Fruit fly (Drosophila melanogaster) whole organism, embryonic: ENCODE results near the gene Alg9.

ENCODE experiments used
- B-H1 ChIP-seq: fragments of 200-800 bp; sonication (Bioruptor generic); IDR thresholded peaks from 3 replicates; pipeline ENCODE4 v1.3.6; 2022; ENCODE audit warnings: missing biosample characterization, missing genetic modification characterization
- Blimp-1 ChIP-seq: fragments of 200-800 bp; sonication (Bioruptor generic); optimal IDR thresholded peaks from 3 replicates; lab custom pipeline; 2018; ENCODE audit warnings: missing biosample characterization, missing genetic modification characterization, mild to moderate bottlenecking, moderate library complexity, missing genetic modification reagents
- CG10267 ChIP-seq: fragments of 200-800 bp; sonication (Bioruptor generic); optimal IDR thresholded peaks from 2 replicates; lab custom pipeline; 2018; ENCODE audit warnings: missing biosample characterization, mild to moderate bottlenecking, missing genetic modification characterization, moderate library complexity
- CG10543 ChIP-seq: fragments of 200-800 bp; sonication (Bioruptor generic); optimal IDR thresholded peaks from 3 replicates; lab custom pipeline; 2017; ENCODE audit warnings: missing biosample characterization, mild to moderate bottlenecking, missing genetic modification characterization, moderate library complexity
- CG11085 ChIP-seq: fragments of 200-800 bp; sonication (Bioruptor generic); IDR thresholded peaks from 2 replicates; pipeline ENCODE4 v1.3.6; 2022; ENCODE audit warnings: missing biosample characterization, missing genetic modification characterization
- CG11456 ChIP-seq: fragments of 200-800 bp; sonication (Bioruptor generic); IDR thresholded peaks from 3 replicates; pipeline ENCODE4 v1.3.6; 2022; ENCODE audit warnings: missing biosample characterization, missing genetic modification characterization
- CG11560 ChIP-seq: fragments of 200-800 bp; sonication (Bioruptor generic); IDR thresholded peaks from 3 replicates; pipeline ENCODE4 v1.3.6; 2022; ENCODE audit warnings: missing biosample characterization, missing genetic modification characterization
- CG11695 ChIP-seq: fragments of 200-800 bp; sonication (Bioruptor generic); IDR thresholded peaks from 3 replicates; pipeline ENCODE4 v1.3.6; 2022; ENCODE audit warnings: missing biosample characterization, missing genetic modification characterization
- CG11723 ChIP-seq: fragments of 200-800 bp; sonication (Bioruptor generic); optimal IDR thresholded peaks from 2 replicates; lab custom pipeline; 2017; ENCODE audit warnings: missing biosample characterization, mild to moderate bottlenecking, missing genetic modification characterization
- CG12942 ChIP-seq: fragments of 200-800 bp; sonication (Bioruptor generic); optimal IDR thresholded peaks from 3 replicates; lab custom pipeline; 2016; ENCODE audit warnings: missing biosample characterization, missing genetic modification characterization
- CG13287 ChIP-seq: fragments of 200-800 bp; sonication (Bioruptor generic); IDR thresholded peaks from 2 replicates; pipeline ENCODE4 v1.3.6; 2022; ENCODE audit warnings: missing biosample characterization, missing genetic modification characterization; ENCODE audit not compliant: partially characterized antibody
- CG13624 ChIP-seq: fragments of 200-800 bp; sonication (Bioruptor generic); optimal IDR thresholded peaks from 2 replicates; lab custom pipeline; 2016; ENCODE audit warnings: missing biosample characterization, missing genetic modification characterization
- CG14667 ChIP-seq: fragments of 200-800 bp; sonication (Bioruptor generic); IDR thresholded peaks from 2 replicates; pipeline ENCODE4 v1.3.6; 2022; ENCODE audit warnings: missing biosample characterization, missing genetic modification characterization
- CG1529 ChIP-seq: fragments of 200-800 bp; sonication (Bioruptor generic); optimal IDR thresholded peaks from 3 replicates; lab custom pipeline; 2018; ENCODE audit warnings: missing biosample characterization, missing genetic modification characterization
- CG1647 ChIP-seq: fragments of 200-800 bp; sonication (Bioruptor generic); optimal IDR thresholded peaks from 3 replicates; lab custom pipeline; 2016; ENCODE audit warnings: missing biosample characterization, missing genetic modification characterization
- CG16779 ChIP-seq: fragments of 200-800 bp; sonication (Bioruptor generic); IDR thresholded peaks from 2 replicates; pipeline ENCODE4 v1.3.6; 2022; ENCODE audit warnings: missing biosample characterization, missing genetic modification characterization
- CG18011 ChIP-seq: fragments of 200-800 bp; sonication (Bioruptor generic); optimal IDR thresholded peaks from 2 replicates; lab custom pipeline; 2017; ENCODE audit warnings: missing biosample characterization, missing genetic modification characterization, mild to moderate bottlenecking, moderate library complexity, missing genotype
- CG2712 ChIP-seq: fragments of 200-800 bp; optimal IDR thresholded peaks from 3 replicates; lab custom pipeline; 2019; ENCODE audit warnings: missing biosample characterization, mild to moderate bottlenecking, missing genetic modification characterization, moderate library complexity
- CG2875 ChIP-seq: fragments of 200-800 bp; sonication (Bioruptor generic); optimal IDR thresholded peaks from 2 replicates; lab custom pipeline; 2017; ENCODE audit warnings: missing biosample characterization, mild to moderate bottlenecking, missing genetic modification characterization, missing genetic modification reagents
- CG33557 ChIP-seq: fragments of 200-800 bp; sonication (Bioruptor generic); optimal IDR thresholded peaks from 2 replicates; lab custom pipeline; 2019; ENCODE audit warnings: missing biosample characterization, mild to moderate bottlenecking, missing genetic modification characterization, moderate library complexity
- CG34224 ChIP-seq: fragments of 200-800 bp; sonication (Bioruptor generic); IDR thresholded peaks from 3 replicates; pipeline ENCODE4 v1.3.6; 2022; ENCODE audit warnings: missing biosample characterization, missing genetic modification characterization; ENCODE audit not compliant: partially characterized antibody
- CG7556 ChIP-seq: fragments of 200-800 bp; sonication (Bioruptor generic); optimal IDR thresholded peaks from 2 replicates; lab custom pipeline; 2017; ENCODE audit warnings: missing biosample characterization, mild to moderate bottlenecking, missing genetic modification characterization
- CTCF ChIP-seq: fragments of 200-800 bp; sonication (Bioruptor generic); optimal IDR thresholded peaks from 2 replicates; lab custom pipeline; 2017; ENCODE audit warnings: missing biosample characterization, mild to moderate bottlenecking, missing genetic modification characterization, moderate library complexity
- ERR ChIP-seq: fragments of 200-800 bp; sonication (Bioruptor generic); optimal IDR thresholded peaks from 2 replicates; lab custom pipeline; 2016; ENCODE audit warnings: missing biosample characterization, missing genetic modification characterization
- Eip74EF ChIP-seq, 2 experiments: fragments of 200-800 bp in 1 of 2; fragments of >200 bp in 1 of 2; sonication (Bioruptor generic) in 1 of 2; optimal IDR thresholded peaks; 2 replicates each; lab custom pipeline; 2017 to 2019; ENCODE audit warnings: missing biosample characterization in 2 of 2, missing genetic modification characterization in 2 of 2, mild to moderate bottlenecking in 1 of 2, moderate library complexity in 1 of 2
- HmgZ ChIP-seq: fragments of 200-800 bp; sonication (Bioruptor generic); optimal IDR thresholded peaks from 2 replicates; lab custom pipeline; 2018; ENCODE audit warnings: missing biosample characterization, mild to moderate bottlenecking, missing genetic modification characterization
- Kr ChIP-seq: fragments of 200-800 bp; sonication (Bioruptor generic); optimal IDR thresholded peaks from 2 replicates; lab custom pipeline; 2017; ENCODE audit warnings: missing biosample characterization, mild to moderate bottlenecking, missing genetic modification characterization
- Mrtf ChIP-seq: fragments of 200-800 bp; sonication (Bioruptor generic); IDR thresholded peaks from 3 replicates; pipeline ENCODE4 v1.3.6; 2022; ENCODE audit warnings: missing biosample characterization, missing genetic modification characterization
- Sox102F ChIP-seq: fragments of 200-800 bp; sonication (Bioruptor generic); optimal IDR thresholded peaks from 2 replicates; lab custom pipeline; 2018; ENCODE audit warnings: missing biosample characterization, mild to moderate bottlenecking, missing genetic modification characterization, moderate library complexity
- Ssrp ChIP-seq: fragments of 200-800 bp; sonication (Bioruptor generic); optimal IDR thresholded peaks from 2 replicates; lab custom pipeline; 2018; ENCODE audit warnings: missing biosample characterization, mild to moderate bottlenecking, missing genetic modification characterization, moderate library complexity
- Tbp ChIP-seq: fragments of >200 bp; optimal IDR thresholded peaks from 2 replicates; lab custom pipeline; 2018; ENCODE audit warnings: missing biosample characterization, missing genetic modification characterization
- ase ChIP-seq: fragments of 200-800 bp; sonication (Bioruptor generic); IDR thresholded peaks from 3 replicates; pipeline ENCODE4 v1.3.6; 2022; ENCODE audit warnings: missing biosample characterization, missing genetic modification characterization
- bab2 ChIP-seq: fragments of 200-800 bp; sonication (Bioruptor generic); optimal IDR thresholded peaks from 2 replicates; lab custom pipeline; 2016; ENCODE audit warnings: missing biosample characterization, missing genetic modification characterization
- bbx ChIP-seq: fragments of 200-800 bp; sonication (Bioruptor generic); IDR thresholded peaks from 2 replicates; pipeline ENCODE4 v1.3.6; 2022; ENCODE audit warnings: missing biosample characterization, missing genetic modification characterization; ENCODE audit not compliant: partially characterized antibody
- chif ChIP-seq, 2 experiments: fragments of 200-800 bp; sonication (Bioruptor generic); optimal IDR thresholded peaks; 3 replicates each; lab custom pipeline; 2016; ENCODE audit warnings: missing biosample characterization in 2 of 2, missing genetic modification characterization in 2 of 2
- crol ChIP-seq: fragments of 200-800 bp; sonication (Bioruptor generic); IDR thresholded peaks from 2 replicates; pipeline ENCODE4 v1.3.6; 2022; ENCODE audit warnings: missing biosample characterization, missing genetic modification characterization
- disco-r ChIP-seq: fragments of 200-800 bp; sonication (Bioruptor generic); optimal IDR thresholded peaks from 2 replicates; lab custom pipeline; 2016; ENCODE audit warnings: missing biosample characterization, missing genetic modification characterization
- eyg ChIP-seq: fragments of 200-800 bp; sonication (Bioruptor generic); optimal IDR thresholded peaks from 3 replicates; lab custom pipeline; 2016; ENCODE audit warnings: missing biosample characterization, missing genetic modification characterization
- fru ChIP-seq: fragments of >200 bp; optimal IDR thresholded peaks from 2 replicates; lab custom pipeline; 2017
- grau ChIP-seq: fragments of 200-800 bp; optimal IDR thresholded peaks from 3 replicates; lab custom pipeline; 2019; ENCODE audit warnings: missing biosample characterization, mild to moderate bottlenecking, missing genetic modification characterization, moderate library complexity
- hb ChIP-seq: fragments of 200-800 bp; sonication (Bioruptor generic); IDR thresholded peaks from 3 replicates; pipeline ENCODE4 v1.3.6; 2022; ENCODE audit warnings: missing biosample characterization, missing genetic modification characterization; ENCODE audit not compliant: partially characterized antibody
- kay ChIP-seq: fragments of 200-800 bp; sonication (Bioruptor generic); optimal IDR thresholded peaks from 2 replicates; lab custom pipeline; 2016; ENCODE audit warnings: missing biosample characterization, missing genetic modification characterization
- kni ChIP-seq: fragments of 200-800 bp; sonication (Bioruptor generic); optimal IDR thresholded peaks from 3 replicates; lab custom pipeline; 2017; ENCODE audit warnings: mild to moderate bottlenecking, missing biosample characterization, missing genetic modification reagents, missing genetic modification characterization
- lbe ChIP-seq: fragments of 200-800 bp; sonication (Bioruptor generic); optimal IDR thresholded peaks from 2 replicates; lab custom pipeline; 2016; ENCODE audit warnings: missing biosample characterization, mild to moderate bottlenecking, missing genetic modification characterization
- lov ChIP-seq, 2 experiments: fragments of 200-800 bp in 1 of 2; fragments of >200 bp in 1 of 2; sonication (Bioruptor generic) in 1 of 2; IDR thresholded peaks in 1 of 2; optimal IDR thresholded peaks in 1 of 2; 2 replicates in 1 of 2; 3 replicates in 1 of 2; pipeline versions ENCODE4 v1.3.6 to Lab custom; 2017 to 2022; ENCODE audit warnings: missing biosample characterization in 1 of 2, missing genetic modification characterization in 1 of 2
- mld ChIP-seq: fragments of 200-800 bp; sonication (Bioruptor generic); IDR thresholded peaks from 3 replicates; pipeline ENCODE4 v1.3.6; 2022; ENCODE audit warnings: missing biosample characterization, missing genetic modification characterization; ENCODE audit not compliant: partially characterized antibody
- pita ChIP-seq: fragments of 200-800 bp; sonication (Bioruptor generic); optimal IDR thresholded peaks from 2 replicates; lab custom pipeline; 2017; ENCODE audit warnings: missing biosample characterization, mild to moderate bottlenecking, missing genetic modification characterization
- sens-2 ChIP-seq: fragments of 200-800 bp; sonication (Bioruptor generic); IDR thresholded peaks from 2 replicates; pipeline ENCODE4 v1.3.6; 2022; ENCODE audit warnings: missing biosample characterization, missing genetic modification characterization
- tx ChIP-seq: fragments of 200-800 bp; sonication (Bioruptor generic); optimal IDR thresholded peaks from 2 replicates; lab custom pipeline; 2016; ENCODE audit warnings: missing biosample characterization, missing genetic modification characterization
- vfl ChIP-seq: fragments of 200-800 bp; sonication (Bioruptor generic); optimal IDR thresholded peaks from 2 replicates; lab custom pipeline; 2016; ENCODE audit warnings: missing biosample characterization, missing genetic modification characterization
- zen ChIP-seq: fragments of 200-800 bp; sonication (Bioruptor generic); optimal IDR thresholded peaks from 3 replicates; lab custom pipeline; 2018; ENCODE audit warnings: missing biosample characterization, mild to moderate bottlenecking, missing genetic modification characterization, moderate library complexity

Gene Alg9

dm6 chr3R:25221203-25221807 is at the start of gene Alg9 (continued):
- no peak for TF ChIP-seq CG13624 (GFP tag; lab: Kevin White, UChicago)
- TF ChIP-seq CG13287 (GFP tag; lab: Robert Waterston, UW): peak; percentile 94
- TF ChIP-seq kni (GFP tag; lab: Kevin White, UChicago): no peak
- TF ChIP-seq Eip74EF (GFP tag; optimal IDR thresholded peaks at IDR 0.05; lab: Kevin White, UChicago): no peak
- no peak for TF ChIP-seq CG11695 (GFP tag; lab: Robert Waterston, UW)
- no peak for TF ChIP-seq CG11085 (GFP tag; lab: Robert Waterston, UW)
- no peak for TF ChIP-seq Tbp (GFP tag; lab: Kevin White, UChicago)
- peak; percentile 94 for TF ChIP-seq hb (GFP tag; lab: Robert Waterston, UW)
- TF ChIP-seq CG11723 (GFP tag; lab: Kevin White, UChicago): no peak
- TF ChIP-seq CTCF: peak; percentile 30
- TF ChIP-seq CG14667 (GFP tag; lab: Robert Waterston, UW): no peak
- no peak for TF ChIP-seq lov (optimal IDR thresholded peaks at IDR 0.05; lab: Kevin White, UChicago)
- TF ChIP-seq lov (GFP tag; IDR thresholded peaks at IDR 0.05; lab: Robert Waterston, UW): no peak
- TF ChIP-seq Blimp-1: no peak
- no peak for TF ChIP-seq Ssrp (tag; lab: Kevin White, UChicago)
- TF ChIP-seq CG7556 (GFP tag; lab: Kevin White, UChicago): no peak
- TF ChIP-seq tx (GFP tag; lab: Kevin White, UChicago): no peak
- TF ChIP-seq CG16779 (GFP tag; lab: Robert Waterston, UW): no peak
- no peak for TF ChIP-seq CG1529 (GFP tag; lab: Kevin White, UChicago)
- peak; percentile 92 for TF ChIP-seq bbx (GFP tag; lab: Robert Waterston, UW)
- no peak for TF ChIP-seq grau
- TF ChIP-seq HmgZ (tag; lab: Kevin White, UChicago): peak; percentile 44
- TF ChIP-seq CG11560 (tag; lab: Robert Waterston, UW): no peak
- no peak for TF ChIP-seq fru (lab: Kevin White, UChicago)
- TF ChIP-seq Mrtf (GFP tag; lab: Robert Waterston, UW): no peak
- TF ChIP-seq mld: peak; percentile 88
- no peak for TF ChIP-seq disco-r (GFP tag; lab: Kevin White, UChicago)
- TF ChIP-seq kay (GFP tag; lab: Kevin White, UChicago): no peak
- no peak for TF ChIP-seq Kr (GFP tag; lab: Kevin White, UChicago)
- TF ChIP-seq ase (GFP tag; lab: Robert Waterston, UW): no peak
- no peak for TF ChIP-seq CG18011 (GFP tag; lab: Kevin White, UChicago)
- TF ChIP-seq CG2875: no peak
- no peak for TF ChIP-seq ERR (GFP tag; lab: Kevin White, UChicago)
- TF ChIP-seq zen (tag; lab: Kevin White, UChicago): no peak
- no peak for TF ChIP-seq lbe (GFP tag; lab: Kevin White, UChicago)
- no peak for TF ChIP-seq CG1647 (GFP tag; lab: Kevin White, UChicago)
- TF ChIP-seq vfl (GFP tag; lab: Kevin White, UChicago): no peak
- TF ChIP-seq CG10267 (tag; lab: Kevin White, UChicago): no peak
- TF ChIP-seq CG11456: no peak
- no peak for TF ChIP-seq Sox102F (GFP tag; lab: Kevin White, UChicago)
- no peak for TF ChIP-seq bab2 (GFP tag; lab: Kevin White, UChicago)
- TF ChIP-seq CG33557 (GFP tag; lab: Kevin White, UChicago): no peak
- TF ChIP-seq CG34224 (GFP tag; lab: Robert Waterston, UW): peak; percentile 94
- TF ChIP-seq chif (GFP tag; optimal IDR thresholded peaks at IDR 0.05; lab: Kevin White, UChicago): no peak
- TF ChIP-seq CG2712 (tag; lab: Kevin White, UChicago): no peak
- TF ChIP-seq sens-2: no peak
- no peak for TF ChIP-seq crol (GFP tag; lab: Robert Waterston, UW)
- no peak for TF ChIP-seq CG10543 (GFP tag; lab: Kevin White, UChicago)
- TF ChIP-seq CG12942 (GFP tag; lab: Kevin White, UChicago): no peak
- no peak for TF ChIP-seq pita
- TF ChIP-seq eyg (GFP tag; lab: Kevin White, UChicago): no peak
- no peak for TF ChIP-seq B-H1 (GFP tag; lab: Robert Waterston, UW)
